Fruit fly (Drosophila melanogaster): ENCODE data around the gene Gnpat.
A peak's percentile ranks its signal among the peaks of the same experiment; 100 is the strongest.

Gnpat gene

DNA sequence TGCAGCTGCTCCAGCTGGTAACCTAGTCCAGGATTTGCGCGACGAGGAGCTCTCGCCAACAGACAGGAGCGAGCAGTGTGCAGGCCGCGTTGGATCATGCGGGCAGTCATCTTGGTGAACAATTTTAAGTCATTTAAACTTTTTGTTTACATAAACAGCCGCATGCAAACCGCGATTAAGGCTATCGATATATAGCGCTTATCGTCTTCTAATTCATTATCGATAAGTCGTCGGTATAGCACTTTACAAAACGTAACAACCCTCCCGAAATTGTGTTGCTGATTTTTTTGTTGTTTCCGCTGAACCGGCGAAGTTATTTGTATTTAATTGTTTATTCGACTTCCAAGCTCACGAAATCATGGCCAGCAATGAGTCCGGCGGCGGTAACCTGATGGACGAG, 14.0 kb downstream of the Gnpat start, which contains the start of the genes CG4553 and MED28:
TSS of gene CG4553 (minus strand) at position 172 of the 400 bp plus-strand sequence.
TSS of gene MED28 (plus strand) at position 260 of the 400 bp plus-strand sequence.
- TF ChIP-seq rgr (GFP tag; optimal IDR thresholded peaks at IDR 0.05) (no peak), fru (GFP tag; optimal IDR thresholded peaks at IDR 0.05) (no peak), brk (GFP tag; optimal IDR thresholded peaks at IDR 0.05) (no peak), tai (GFP tag; optimal IDR thresholded peaks at IDR 0.05) (no peak), Hr78 (GFP tag; optimal IDR thresholded peaks at IDR 0.05) (no peak), Mio (GFP tag; optimal IDR thresholded peaks at IDR 0.05) (no peak)

DNA sequence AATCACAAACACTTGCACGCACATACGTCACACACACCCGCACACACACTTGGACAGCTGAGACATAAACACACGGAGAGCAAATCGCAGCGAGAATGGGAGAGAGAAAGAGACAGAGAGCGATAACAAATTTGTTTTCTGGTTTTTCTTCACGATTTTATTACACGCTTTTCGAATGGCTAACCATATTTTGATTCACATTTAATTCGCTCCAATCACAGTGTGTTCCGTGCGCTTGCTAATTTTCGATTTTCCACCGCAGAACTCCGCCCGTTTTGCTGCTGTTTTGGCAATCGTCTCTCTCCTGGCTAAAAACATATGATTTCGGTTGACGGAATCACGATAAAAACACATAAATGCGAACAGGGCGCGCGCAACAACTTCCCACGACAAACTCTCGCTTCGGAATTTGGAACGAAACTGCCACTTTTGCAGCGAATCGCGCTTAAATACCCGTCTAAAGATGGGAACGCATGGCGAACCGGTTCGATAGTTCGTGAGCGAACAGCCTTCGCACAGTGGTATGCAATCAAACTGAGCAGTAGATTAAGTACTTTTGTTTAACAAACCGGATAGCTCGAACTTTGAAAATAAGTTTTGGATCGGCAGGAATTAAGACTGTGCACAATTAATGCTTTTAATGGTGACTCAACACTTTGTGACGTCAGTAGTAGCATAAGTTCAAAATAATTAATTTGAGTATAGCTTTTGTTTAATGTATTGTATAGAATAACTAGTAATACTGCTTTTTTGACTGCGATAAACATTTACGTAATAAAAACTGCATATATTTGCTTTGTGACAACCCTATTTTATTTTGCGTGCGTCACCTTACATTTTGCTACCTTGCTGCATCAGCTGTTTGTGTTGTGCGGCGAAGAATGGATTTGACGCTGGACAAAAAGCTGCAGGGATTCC, 17.8 kb downstream of the Gnpat start, which contains the start of the genes Fur1 and Vps33B:
TSS of gene Fur1 (minus strand) at position 424 of the 918 bp plus-strand sequence.
TSS of gene Vps33B (plus strand) at position 856 of the 918 bp plus-strand sequence.
- TF ChIP-seq sv (GFP tag; optimal IDR thresholded peaks at IDR 0.05) (peak; percentile 99), pan (optimal IDR thresholded peaks at IDR 0.05) (no peak), Sp1 (GFP tag; optimal IDR thresholded peaks at IDR 0.05) (peak; percentile 94), CG9705 (GFP tag; optimal IDR thresholded peaks at IDR 0.05) (peak; percentile 92), CrebA (GFP tag; optimal IDR thresholded peaks at IDR 0.05; ENCODE audit: borderline replicate concordance) (no peak), Abd-B (GFP tag; optimal IDR thresholded peaks at IDR 0.05) (no peak), GATAd (GFP tag; optimal IDR thresholded peaks at IDR 0.05) (peak; percentile 95), Dfd (GFP tag; optimal IDR thresholded peaks at IDR 0.05) (no peak), rgr (GFP tag; optimal IDR thresholded peaks at IDR 0.05) (peak; percentile 96), lola (GFP tag; optimal IDR thresholded peaks at IDR 0.05) (no peak), foxo (GFP tag; optimal IDR thresholded peaks at IDR 0.05) (peak; percentile 85 to 98), N (GFP tag; optimal IDR thresholded peaks at IDR 0.05) (no peak), Hr83 (GFP tag; optimal IDR thresholded peaks at IDR 0.05; ENCODE audit: poor library complexity, severe bottlenecking) (peak; percentile 95), Myc (optimal IDR thresholded peaks at IDR 0.05) (peak; percentile 47), fru (GFP tag; optimal IDR thresholded peaks at IDR 0.05) (peak; percentile 98), Hnf4 (GFP tag; optimal IDR thresholded peaks at IDR 0.05) (peak; percentile 96), Dif (GFP tag; optimal IDR thresholded peaks at IDR 0.05; ENCODE audit: partially characterized antibody) (peak; percentile 71), psq (GFP tag; optimal IDR thresholded peaks at IDR 0.05) (peak; percentile 88), jim (GFP tag; optimal IDR thresholded peaks at IDR 0.05) (peak; percentile 50), OdsH (GFP tag; optimal IDR thresholded peaks at IDR 0.05) (peak; percentile 96), ey (GFP tag; optimal IDR thresholded peaks at IDR 0.05) (peak; percentile 98), dsf (GFP tag; optimal IDR thresholded peaks at IDR 0.05; ENCODE audit: borderline replicate concordance) (peak; percentile 92), brk (GFP tag; optimal IDR thresholded peaks at IDR 0.05) (no peak), dmrt93B (GFP tag; optimal IDR thresholded peaks at IDR 0.05) (peak; percentile 95), tai (GFP tag; optimal IDR thresholded peaks at IDR 0.05) (no peak), dl (GFP tag; optimal IDR thresholded peaks at IDR 0.05; ENCODE audit: insufficient read depth in 1 of 2, partially characterized antibody in 2 of 2) (peak in 1 of 2 experiments; percentile 33), Mio (GFP tag; optimal IDR thresholded peaks at IDR 0.05) (peak; percentile 67), HLH106 (tag; optimal IDR thresholded peaks at IDR 0.05) (peak; percentile 96), CG32264 (GFP tag; optimal IDR thresholded peaks at IDR 0.05) (peak; percentile 91), Jra (GFP tag; optimal IDR thresholded peaks at IDR 0.05) (peak; percentile 97), sage (GFP tag; optimal IDR thresholded peaks at IDR 0.05) (peak; percentile 89), usp (GFP tag; optimal IDR thresholded peaks at IDR 0.05) (no peak), Vsx2 (GFP tag; optimal IDR thresholded peaks at IDR 0.05; ENCODE audit: partially characterized antibody) (no peak), Hr78 (GFP tag; optimal IDR thresholded peaks at IDR 0.05) (no peak), woc (GFP tag; optimal IDR thresholded peaks at IDR 0.05) (peak; percentile 98), h (GFP tag; optimal IDR thresholded peaks at IDR 0.05) (peak; percentile 98), br (GFP tag; optimal IDR thresholded peaks at IDR 0.05) (peak; percentile 98), Rel (GFP tag; optimal IDR thresholded peaks at IDR 0.05) (peak; percentile 42), Rel (tag; optimal IDR thresholded peaks at IDR 0.05) (peak; percentile 85)

All from whole organism, wandering third instar larva.